Fruit fly (Drosophila melanogaster) whole organism, embryonic: Measurements from ENCODE around the gene CG2841.

ENCODE experiments used
- Atf3 ChIP-seq: fragments of 200-800 bp; sonication (Bioruptor generic); optimal IDR thresholded peaks from 3 replicates; lab custom pipeline; 2016; ENCODE audit warnings: missing biosample characterization, missing genetic modification characterization
- Bteb2 ChIP-seq: fragments of 200-800 bp; sonication (Bioruptor generic); optimal IDR thresholded peaks from 2 replicates; lab custom pipeline; 2016; ENCODE audit warnings: missing biosample characterization, missing genetic modification characterization
- CG10274 ChIP-seq: fragments of 200-800 bp; sonication (Bioruptor generic); optimal IDR thresholded peaks from 3 replicates; lab custom pipeline; 2017; ENCODE audit warnings: missing biosample characterization, mild to moderate bottlenecking, missing genetic modification characterization
- CG11085 ChIP-seq: fragments of 200-800 bp; sonication (Bioruptor generic); IDR thresholded peaks from 2 replicates; pipeline ENCODE4 v1.3.6; 2022; ENCODE audit warnings: missing biosample characterization, missing genetic modification characterization
- CG11398 ChIP-seq: fragments of 200-800 bp; sonication (Bioruptor generic); optimal IDR thresholded peaks from 2 replicates; lab custom pipeline; 2016; ENCODE audit warnings: missing biosample characterization, missing genetic modification characterization
- CG11696 ChIP-seq: fragments of 200-800 bp; sonication (Bioruptor generic); IDR thresholded peaks from 2 replicates; pipeline ENCODE4 v1.3.6; 2022; ENCODE audit warnings: missing biosample characterization, missing genetic modification characterization
- CG1233 ChIP-seq: fragments of 200-800 bp; sonication (Bioruptor generic); optimal IDR thresholded peaks from 4 replicates; lab custom pipeline; 2018; ENCODE audit warnings: missing biosample characterization, mild to moderate bottlenecking, missing genetic modification characterization
- CG14014 ChIP-seq: fragments of 200-800 bp; sonication (Bioruptor generic); IDR thresholded peaks from 2 replicates; pipeline ENCODE4 v1.3.6; 2022; ENCODE audit warnings: missing biosample characterization, missing genetic modification characterization
- CG15011 ChIP-seq: fragments of 200-800 bp; sonication (Bioruptor generic); optimal IDR thresholded peaks from 3 replicates; lab custom pipeline; 2018; ENCODE audit warnings: missing biosample characterization, mild to moderate bottlenecking, missing genetic modification characterization
- CG17385 ChIP-seq: fragments of 200-800 bp; sonication (Bioruptor generic); optimal IDR thresholded peaks from 3 replicates; lab custom pipeline; 2018; ENCODE audit warnings: missing biosample characterization, mild to moderate bottlenecking, missing genetic modification characterization
- CG17802 ChIP-seq: fragments of 200-800 bp; sonication (Bioruptor generic); optimal IDR thresholded peaks from 2 replicates; lab custom pipeline; 2018; ENCODE audit warnings: missing biosample characterization, mild to moderate bottlenecking, missing genetic modification characterization, moderate library complexity
- CG2129 ChIP-seq: fragments of 200-800 bp; sonication (Bioruptor generic); IDR thresholded peaks from 2 replicates; pipeline ENCODE4 v1.3.6; 2022; ENCODE audit warnings: missing biosample characterization, missing genetic modification characterization; ENCODE audit not compliant: partially characterized antibody
- CG31224 ChIP-seq: fragments of 200-800 bp; sonication (Bioruptor generic); IDR thresholded peaks from 2 replicates; pipeline ENCODE4 v1.3.6; 2022; ENCODE audit warnings: missing biosample characterization, missing genetic modification characterization
- CG3726 ChIP-seq: fragments of 200-800 bp; sonication (Bioruptor generic); IDR thresholded peaks from 3 replicates; pipeline ENCODE4, ENCODE4 v1.3.6; 2022; ENCODE audit warnings: missing biosample characterization, missing genetic modification characterization
- CG3995 ChIP-seq: fragments of 200-800 bp; sonication (Bioruptor generic); optimal IDR thresholded peaks from 3 replicates; lab custom pipeline; 2016; ENCODE audit warnings: missing biosample characterization, missing genetic modification characterization
- CG43689 ChIP-seq: fragments of 200-800 bp; sonication (Bioruptor generic); IDR thresholded peaks from 2 replicates; pipeline ENCODE4 v1.3.6; 2022; ENCODE audit warnings: missing biosample characterization, missing genetic modification characterization
- CG5180 ChIP-seq: fragments of 200-800 bp; sonication (Bioruptor generic); optimal IDR thresholded peaks from 3 replicates; lab custom pipeline; 2017; ENCODE audit warnings: missing biosample characterization, missing genetic modification characterization, mild to moderate bottlenecking, moderate library complexity, missing genetic modification reagents
- CG7839 ChIP-seq: fragments of 200-800 bp; sonication (Bioruptor generic); optimal IDR thresholded peaks from 3 replicates; lab custom pipeline; 2018; ENCODE audit warnings: missing biosample characterization, mild to moderate bottlenecking, missing genetic modification characterization, moderate library complexity
- CG9609 ChIP-seq: fragments of 200-800 bp; sonication (Bioruptor generic); optimal IDR thresholded peaks from 3 replicates; lab custom pipeline; 2016; ENCODE audit warnings: missing biosample characterization, missing genetic modification characterization
- CG9797 ChIP-seq: fragments of 200-800 bp; sonication (Bioruptor generic); optimal IDR thresholded peaks from 3 replicates; lab custom pipeline; 2018; ENCODE audit warnings: missing biosample characterization, mild to moderate bottlenecking, missing genetic modification characterization
- Fer1 ChIP-seq: fragments of 200-800 bp; sonication (Bioruptor generic); optimal IDR thresholded peaks from 2 replicates; lab custom pipeline; 2017; ENCODE audit warnings: missing biosample characterization, mild to moderate bottlenecking, missing genetic modification characterization
- Fer3 ChIP-seq: fragments of 200-800 bp; sonication (Bioruptor generic); optimal IDR thresholded peaks from 2 replicates; lab custom pipeline; 2018; ENCODE audit warnings: missing biosample characterization, mild to moderate bottlenecking, missing genetic modification characterization, moderate library complexity
- HLH54F ChIP-seq: fragments of 200-800 bp; sonication (Bioruptor generic); optimal IDR thresholded peaks from 3 replicates; lab custom pipeline; 2016; ENCODE audit warnings: missing biosample characterization, missing genetic modification characterization
- HLHmδ ChIP-seq: fragments of 200-800 bp; sonication (Bioruptor generic); optimal IDR thresholded peaks from 2 replicates; lab custom pipeline; 2018; ENCODE audit warnings: missing biosample characterization, mild to moderate bottlenecking, missing genetic modification characterization, moderate library complexity
- MESR4 ChIP-seq: fragments of 200-800 bp; sonication (Bioruptor generic); optimal IDR thresholded peaks from 2 replicates; lab custom pipeline; 2018; ENCODE audit warnings: missing biosample characterization, mild to moderate bottlenecking, missing genetic modification characterization, moderate library complexity
- Med ChIP-seq: fragments of 200-800 bp; sonication (Bioruptor generic); peaks from one replicate; lab custom pipeline; 2016; ENCODE audit warnings: missing biosample characterization, missing genetic modification characterization, mild to moderate bottlenecking, inconsistent platforms, moderate library complexity
- Mrtf ChIP-seq: fragments of 200-800 bp; sonication (Bioruptor generic); IDR thresholded peaks from 3 replicates; pipeline ENCODE4 v1.3.6; 2022; ENCODE audit warnings: missing biosample characterization, missing genetic modification characterization
- Oaz ChIP-seq: fragments of 200-800 bp; sonication (Bioruptor generic); IDR thresholded peaks from 2 replicates; pipeline ENCODE4 v1.3.6; 2022; ENCODE audit warnings: missing biosample characterization, missing genetic modification characterization
- Rx ChIP-seq: fragments of 200-800 bp; sonication (Bioruptor generic); IDR thresholded peaks from 2 replicates; pipeline ENCODE4 v1.3.6; 2022; ENCODE audit warnings: missing biosample characterization, missing genetic modification characterization
- Taf1 ChIP-seq: fragments of 200-800 bp; sonication (Bioruptor generic); IDR thresholded peaks from 2 replicates; pipeline ENCODE4 v1.3.6; 2022; ENCODE audit warnings: missing biosample characterization, missing genetic modification characterization
- bcd ChIP-seq: fragments of 200-800 bp; sonication (Bioruptor generic); optimal IDR thresholded peaks from 2 replicates; lab custom pipeline; 2017; ENCODE audit warnings: missing biosample characterization, mild to moderate bottlenecking, missing genetic modification characterization
- br ChIP-seq: fragments of >200 bp; optimal IDR thresholded peaks from 2 replicates; lab custom pipeline; 2017
- bsh ChIP-seq, 2 experiments: fragments of 200-800 bp; sonication (Bioruptor generic); optimal IDR thresholded peaks; 2 replicates each; lab custom pipeline; 2017 to 2018; ENCODE audit warnings: mild to moderate bottlenecking in 2 of 2, missing biosample characterization in 2 of 2, missing genetic modification characterization in 2 of 2, moderate library complexity in 1 of 2
- btn ChIP-seq: fragments of 200-800 bp; sonication (Bioruptor generic); optimal IDR thresholded peaks from 2 replicates; lab custom pipeline; 2016; ENCODE audit warnings: missing biosample characterization, missing genetic modification characterization
- cg ChIP-seq: fragments of 200-800 bp; sonication (Bioruptor generic); optimal IDR thresholded peaks from 3 replicates; lab custom pipeline; 2019; ENCODE audit warnings: missing biosample characterization, mild to moderate bottlenecking, missing genetic modification characterization, moderate library complexity
- emc ChIP-seq: fragments of 200-800 bp; sonication (Bioruptor generic); optimal IDR thresholded peaks from 2 replicates; lab custom pipeline; 2016; ENCODE audit warnings: missing biosample characterization, missing genetic modification characterization
- fd3F ChIP-seq: fragments of 200-800 bp; sonication (Bioruptor generic); optimal IDR thresholded peaks from 2 replicates; lab custom pipeline; 2018; ENCODE audit warnings: missing biosample characterization, mild to moderate bottlenecking, missing genetic modification characterization, moderate library complexity
- fu2 ChIP-seq: fragments of 200-800 bp; sonication (Bioruptor generic); optimal IDR thresholded peaks from 2 replicates; lab custom pipeline; 2016; ENCODE audit warnings: missing biosample characterization, missing genetic modification characterization
- grn ChIP-seq: fragments of 200-800 bp; sonication (Bioruptor generic); optimal IDR thresholded peaks from 3 replicates; lab custom pipeline; 2017; ENCODE audit warnings: missing biosample characterization, missing genetic modification characterization
- hth ChIP-seq: fragments of >200 bp; optimal IDR thresholded peaks from 2 replicates; lab custom pipeline; 2017; ENCODE audit warnings: inconsistent platforms
- kay ChIP-seq: fragments of 200-800 bp; sonication (Bioruptor generic); optimal IDR thresholded peaks from 2 replicates; lab custom pipeline; 2016; ENCODE audit warnings: missing biosample characterization, missing genetic modification characterization
- p53 ChIP-seq: fragments of 200-800 bp; sonication (Bioruptor generic); optimal IDR thresholded peaks from 2 replicates; lab custom pipeline; 2016; ENCODE audit warnings: missing biosample characterization, missing genetic modification characterization
- row ChIP-seq: fragments of 200-800 bp; sonication (Bioruptor generic); IDR thresholded peaks from 3 replicates; pipeline ENCODE4 v1.3.6; 2022; ENCODE audit warnings: missing biosample characterization, missing genetic modification characterization
- sima ChIP-seq: fragments of 200-800 bp; sonication (Bioruptor generic); optimal IDR thresholded peaks from 2 replicates; lab custom pipeline; 2016; ENCODE audit warnings: missing biosample characterization, missing genetic modification characterization
- sisA ChIP-seq: fragments of 200-800 bp; sonication (Bioruptor generic); IDR thresholded peaks from 2 replicates; pipeline ENCODE4 v1.3.6; 2022; ENCODE audit warnings: missing biosample characterization, missing genetic modification characterization
- sob ChIP-seq: fragments of 200-800 bp; sonication (Bioruptor generic); IDR thresholded peaks from 2 replicates; pipeline ENCODE4 v1.3.6; 2022; ENCODE audit warnings: missing biosample characterization, missing genetic modification characterization
- ssp ChIP-seq: fragments of 200-800 bp; sonication (Bioruptor generic); IDR thresholded peaks from 2 replicates; pipeline ENCODE4 v1.3.6; 2022; ENCODE audit warnings: missing biosample characterization, missing genetic modification characterization
- sug ChIP-seq: fragments of 200-800 bp; optimal IDR thresholded peaks from 2 replicates; lab custom pipeline; 2019; ENCODE audit warnings: missing biosample characterization, mild to moderate bottlenecking, missing genetic modification characterization, moderate library complexity
- tio ChIP-seq: fragments of 200-800 bp; sonication (Bioruptor generic); optimal IDR thresholded peaks from 2 replicates; lab custom pipeline; 2017; ENCODE audit warnings: missing biosample characterization, missing genetic modification characterization, inconsistent platforms
- unpg ChIP-seq: fragments of 200-800 bp; sonication (Bioruptor generic); optimal IDR thresholded peaks from 3 replicates; lab custom pipeline; 2018; ENCODE audit warnings: missing biosample characterization, mild to moderate bottlenecking, missing genetic modification characterization, moderate library complexity
- vfl ChIP-seq: fragments of 200-800 bp; sonication (Bioruptor generic); optimal IDR thresholded peaks from 2 replicates; lab custom pipeline; 2016; ENCODE audit warnings: missing biosample characterization, missing genetic modification characterization
- z ChIP-seq: fragments of 200-800 bp; sonication (Bioruptor generic); IDR thresholded peaks from 3 replicates; pipeline ENCODE4 v1.3.6; 2022; ENCODE audit warnings: missing biosample characterization, missing genetic modification characterization

The CG2841 gene

DNA sequence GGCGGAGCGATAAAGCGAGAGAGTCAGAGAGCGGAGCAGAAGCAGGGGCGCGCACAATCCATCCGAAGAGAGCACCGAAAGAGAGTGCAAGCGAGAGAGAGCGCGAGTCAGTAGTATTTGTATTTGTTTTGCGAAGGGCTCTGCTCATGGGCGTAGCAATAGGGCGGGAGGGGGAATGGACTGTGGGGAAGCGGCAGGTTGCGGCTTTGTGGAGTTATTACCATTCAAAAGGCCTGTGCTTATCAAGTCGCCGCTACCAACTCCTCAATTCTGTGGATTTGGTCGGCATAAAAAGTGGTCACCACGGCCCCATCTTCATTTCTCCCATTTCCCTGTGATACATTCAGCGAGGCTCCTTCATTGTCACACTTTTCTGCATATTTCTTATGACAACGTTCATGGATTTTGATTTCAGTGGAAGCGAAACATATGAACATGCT, 65.1 kb downstream of the CG2841 start (continued):
- no peak for TF ChIP-seq sima
- no peak; the same call in 1 of the 2 replicates for TF ChIP-seq Taf1 (GFP tag; lab: Robert Waterston, UW)
- TF ChIP-seq fu2 (GFP tag; lab: Kevin White, UChicago), result no peak
- no peak for TF ChIP-seq p53 (GFP tag; lab: Kevin White, UChicago)
- no peak for TF ChIP-seq CG9609
- TF ChIP-seq HLH54F (GFP tag; lab: Kevin White, UChicago), result no peak
- no peak for TF ChIP-seq CG11398 (GFP tag; lab: Kevin White, UChicago)
- no peak for TF ChIP-seq grn (GFP tag; lab: Kevin White, UChicago)
- no peak for TF ChIP-seq cg (GFP tag; lab: Kevin White, UChicago)
- peak; percentile 71 for TF ChIP-seq Fer1 (GFP tag; lab: Kevin White, UChicago)
- no peak for TF ChIP-seq CG11696 (GFP tag; lab: Robert Waterston, UW)
- no peak for TF ChIP-seq CG2129 (GFP tag; lab: Robert Waterston, UW)
- peak; percentile 31 for TF ChIP-seq CG15011 (GFP tag; lab: Kevin White, UChicago)
- TF ChIP-seq bsh (GFP tag; optimal IDR thresholded peaks at IDR 0.05; lab: Kevin White, UChicago), result peak in 1 of 2 experiments; percentile 38
- no peak for TF ChIP-seq kay (GFP tag; lab: Kevin White, UChicago)
- peak; percentile 35 for TF ChIP-seq unpg (GFP tag; lab: Kevin White, UChicago)
- TF ChIP-seq CG10274 (GFP tag; lab: Kevin White, UChicago), result peak; percentile 5
- TF ChIP-seq Rx (GFP tag; lab: Robert Waterston, UW), result no peak
- no peak; the same call in 1 of the 2 replicates for TF ChIP-seq CG14014 (GFP tag; lab: Robert Waterston, UW)
- no peak for TF ChIP-seq CG17802 (tag; lab: Kevin White, UChicago)
- no peak for TF ChIP-seq CG43689 (GFP tag; lab: Robert Waterston, UW)
- no peak for TF ChIP-seq Oaz (GFP tag; lab: Robert Waterston, UW)
- TF ChIP-seq bcd (GFP tag; lab: Kevin White, UChicago), result peak; percentile 55
- TF ChIP-seq MESR4, result no peak
- no peak for TF ChIP-seq ssp (GFP tag; lab: Robert Waterston, UW)
- TF ChIP-seq sug, result peak; percentile 42
- peak; percentile 59 for TF ChIP-seq row (GFP tag; lab: Robert Waterston, UW)
- peak; percentile 18; the same call in 1 of the 2 replicates for TF ChIP-seq CG11085 (GFP tag; lab: Robert Waterston, UW)
- peak; percentile 78 for TF ChIP-seq HLHmδ
- TF ChIP-seq Mrtf (GFP tag; lab: Robert Waterston, UW), result no peak
- no peak for TF ChIP-seq Atf3
- TF ChIP-seq vfl (GFP tag; lab: Kevin White, UChicago), result no peak
- no peak for TF ChIP-seq CG3726 (GFP tag; lab: Robert Waterston, UW)
- TF ChIP-seq CG31224 (GFP tag; lab: Robert Waterston, UW), result no peak
- TF ChIP-seq z (GFP tag; lab: Robert Waterston, UW), result peak; percentile 79; the same call in 2 of the 3 replicates
- TF ChIP-seq hth (lab: Kevin White, UChicago), result no peak
- no peak for TF ChIP-seq emc (GFP tag; lab: Kevin White, UChicago)
- TF ChIP-seq tio (GFP tag; lab: Kevin White, UChicago), result no peak
- TF ChIP-seq CG7839 (tag; lab: Kevin White, UChicago), result peak; percentile 48
- peak; percentile 37 for TF ChIP-seq CG3995 (GFP tag; lab: Kevin White, UChicago)
- no peak for TF ChIP-seq sob
- TF ChIP-seq sisA (GFP tag; lab: Robert Waterston, UW), result peak; percentile 38; the same call in 1 of the 2 replicates
- peak; percentile 36 for TF ChIP-seq fd3F
- no peak for TF ChIP-seq btn
- TF ChIP-seq CG9797 (GFP tag; lab: Kevin White, UChicago), result no peak
- no peak for TF ChIP-seq br (lab: Kevin White, UChicago)
- TF ChIP-seq CG1233 (GFP tag; lab: Kevin White, UChicago), result no peak
- TF ChIP-seq CG17385 (GFP tag; lab: Kevin White, UChicago), result no peak
- TF ChIP-seq CG5180 (GFP tag; lab: Kevin White, UChicago), result no peak
- peak; percentile 68 for TF ChIP-seq Med
- TF ChIP-seq Bteb2 (GFP tag; lab: Kevin White, UChicago), result no peak
- peak; percentile 53 for TF ChIP-seq Fer3
